Worm (Caenorhabditis elegans): ENCODE measurements around the gene F10C1.8.

The F10C1.8 gene

DNA sequence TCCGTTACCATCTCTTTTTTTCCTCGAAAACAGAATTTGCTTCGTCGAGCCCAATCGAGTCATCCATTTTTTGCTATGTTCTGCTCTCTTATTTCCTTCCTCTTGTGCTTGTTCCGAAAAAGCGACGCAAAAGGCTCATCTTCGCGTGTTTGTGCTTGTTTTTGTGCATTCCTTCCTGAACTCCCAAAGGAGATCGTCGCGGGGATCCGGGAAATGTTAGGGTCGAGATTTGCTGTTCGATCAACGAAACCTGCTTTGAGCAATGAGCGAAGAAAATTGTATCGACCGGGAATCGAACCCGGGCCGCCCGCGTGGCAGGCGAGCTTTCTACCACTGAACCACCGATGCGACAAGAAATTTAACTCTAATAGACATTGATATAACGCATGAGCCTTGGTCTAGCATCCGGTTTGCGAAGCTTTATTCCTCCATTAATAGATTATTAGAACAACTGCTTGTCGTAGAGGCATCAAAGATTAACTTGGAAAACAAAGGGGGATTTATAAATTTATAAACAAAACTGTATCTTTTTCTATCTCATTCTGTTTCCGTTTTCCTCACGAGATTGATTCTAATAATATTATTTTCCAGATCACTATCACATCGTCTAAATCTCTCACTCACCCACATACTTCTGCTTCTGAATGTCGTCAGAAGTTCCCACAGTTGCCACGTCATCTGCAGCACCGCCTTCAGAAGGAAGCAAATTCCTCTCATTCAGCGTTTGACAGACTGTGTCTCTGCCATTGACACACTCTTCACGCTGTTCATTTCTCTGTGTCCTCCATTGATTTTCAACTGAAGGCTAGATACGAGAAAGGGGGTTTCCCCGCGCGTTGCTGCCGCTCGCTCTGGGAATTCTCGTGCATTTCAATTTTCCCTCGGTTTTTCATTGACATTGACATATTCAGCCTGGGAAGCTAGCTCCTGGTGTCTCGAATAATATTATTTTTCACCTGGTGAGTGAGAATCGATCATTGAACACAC is 28.0 kb downstream of the F10C1.8 start, which contains the start of gene K05F1.6 (continued):
- TF ChIP-seq unc-130 (GFP tag; optimal IDR thresholded peaks at IDR 0.05) (peak; percentile 50), ekl-4 (GFP tag; IDR thresholded peaks at IDR 0.05) (peak; percentile 67; the same call in 1 of the 2 replicates), athp-1 (tag; optimal IDR thresholded peaks at IDR 0.05) (peak; percentile 77), F57A8.1 (GFP tag; optimal IDR thresholded peaks at IDR 0.05) (peak; percentile 30), aptf-2 (GFP tag; conservative IDR thresholded peaks at IDR 0.05) (no peak), dox-1 (GFP tag; IDR thresholded peaks at IDR 0.05) (peak; percentile 89), Y53F4B.3 (GFP tag; IDR thresholded peaks at IDR 0.05) (peak; percentile 60; the same call in 1 of the 2 replicates), K12H6.12 (tag; optimal IDR thresholded peaks at IDR 0.05) (peak; percentile 69), atf-7 (tag; optimal IDR thresholded peaks at IDR 0.05) (peak; percentile 72), lin-35 (GFP tag; optimal IDR thresholded peaks at IDR 0.05) (peak in 1 of 3 experiments; percentile 55), lsy-27 (tag; optimal IDR thresholded peaks at IDR 0.05; ENCODE audit: borderline replicate concordance, insufficient read depth) (peak; percentile 90), die-1 (tag; optimal IDR thresholded peaks at IDR 0.05) (peak; percentile 90), sdz-38 (tag; optimal IDR thresholded peaks at IDR 0.05) (no peak), nhr-120 (GFP tag; IDR thresholded peaks at IDR 0.05) (no peak), F52B5.7 (tag; optimal IDR thresholded peaks at IDR 0.05) (peak; percentile 90), egl-18 (GFP tag; IDR thresholded peaks at IDR 0.05) (no peak; the same call in 1 of the 2 replicates), let-526 (GFP tag; IDR thresholded peaks at IDR 0.05) (peak; percentile 67; the same call in 1 of the 2 replicates), snpc-1.1 (tag; optimal IDR thresholded peaks at IDR 0.05; ENCODE audit: insufficient read depth) (peak; percentile 31), pha-4 (tag; optimal IDR thresholded peaks at IDR 0.05) (no peak), dpff-1 (tag; optimal IDR thresholded peaks at IDR 0.05) (peak; percentile 66), tlf-1 (GFP tag; optimal IDR thresholded peaks at IDR 0.05) (peak; percentile 23), bed-1 (GFP tag; IDR thresholded peaks at IDR 0.05) (no peak), aptf-3 (GFP tag; IDR thresholded peaks at IDR 0.05) (peak; percentile 95), hmg-1.2 (GFP tag; IDR thresholded peaks at IDR 0.05) (peak; percentile 90), C06A6.2 (GFP tag; conservative IDR thresholded peaks at IDR 0.05) (no peak), dpl-1 (GFP tag; optimal IDR thresholded peaks at IDR 0.05) (no peak), him-1 (tag; optimal IDR thresholded peaks at IDR 0.05) (peak; percentile 83), ceh-40 (GFP tag; IDR thresholded peaks at IDR 0.05) (0 out of 2 replicates have a peak, but pooled peaks have one; percentile 34), repo-1 (tag; optimal IDR thresholded peaks at IDR 0.05) (peak; percentile 82), ztf-28 (GFP tag; IDR thresholded peaks at IDR 0.05) (peak; percentile 86), chd-7 (tag; optimal IDR thresholded peaks at IDR 0.05) (peak; percentile 83), efl-1 (GFP tag; optimal IDR thresholded peaks at IDR 0.05) (no peak), ets-4 (GFP tag; optimal IDR thresholded peaks at IDR 0.05) (peak; percentile 60), ceh-27 (GFP tag; optimal IDR thresholded peaks at IDR 0.05) (peak; percentile 44), F33H1.4 (GFP tag; IDR thresholded peaks at IDR 0.05) (peak; percentile 34; the same call in 1 of the 2 replicates), fkh-3 (tag; optimal IDR thresholded peaks at IDR 0.05) (peak; percentile 66), pbrm-1 (GFP tag; IDR thresholded peaks at IDR 0.05) (peak; percentile 79), lir-1 (GFP tag; conservative IDR thresholded peaks at IDR 0.05) (0 out of 2 replicates have a peak, but pooled peaks have one; percentile 12), F39B2.1 (GFP tag; IDR thresholded peaks at IDR 0.05) (0 out of 2 replicates have a peak, but pooled peaks have one; percentile 18), B0035.1 (tag; optimal IDR thresholded peaks at IDR 0.05) (peak; percentile 72), nhr-90 (tag; optimal IDR thresholded peaks at IDR 0.05) (peak; percentile 95), xnd-1 (tag; optimal IDR thresholded peaks at IDR 0.05) (peak; percentile 39), nfya-1 (tag; optimal IDR thresholded peaks at IDR 0.05; ENCODE audit: borderline replicate concordance, insufficient read depth) (no peak), F55B11.4 (tag; optimal IDR thresholded peaks at IDR 0.05; ENCODE audit: borderline replicate concordance, insufficient read depth) (no peak), ZK185.1 (tag; optimal IDR thresholded peaks at IDR 0.05; ENCODE audit: poor library complexity, severe bottlenecking) (peak; percentile 60)

Measured in whole organism, young adult.